Fruit fly (Drosophila melanogaster) whole organism, embryonic: ENCODE results near the gene CG14252.

Experiments
- ATbp ChIP-seq: fragments of 200-800 bp; sonication (Bioruptor generic); optimal IDR thresholded peaks from 2 replicates; lab custom pipeline; 2017; ENCODE audit warnings: missing biosample characterization, mild to moderate bottlenecking, missing genetic modification characterization, missing genetic modification reagents
- Ada2b ChIP-seq: fragments of 200-800 bp; sonication (Bioruptor generic); IDR thresholded peaks from 2 replicates; pipeline ENCODE4 v1.3.6; 2022; ENCODE audit warnings: missing biosample characterization, missing genetic modification characterization
- B-H2 ChIP-seq: fragments of 200-800 bp; sonication (Bioruptor generic); optimal IDR thresholded peaks from 2 replicates; lab custom pipeline; 2018; ENCODE audit warnings: missing biosample characterization, mild to moderate bottlenecking, missing genetic modification characterization
- Blimp-1 ChIP-seq: fragments of 200-800 bp; sonication (Bioruptor generic); optimal IDR thresholded peaks from 3 replicates; lab custom pipeline; 2018; ENCODE audit warnings: missing biosample characterization, missing genetic modification characterization, mild to moderate bottlenecking, moderate library complexity, missing genetic modification reagents
- CG10267 ChIP-seq: fragments of 200-800 bp; sonication (Bioruptor generic); optimal IDR thresholded peaks from 2 replicates; lab custom pipeline; 2018; ENCODE audit warnings: missing biosample characterization, mild to moderate bottlenecking, missing genetic modification characterization, moderate library complexity
- CG11247 ChIP-seq: fragments of 200-800 bp; sonication (Bioruptor generic); IDR thresholded peaks from 2 replicates; pipeline ENCODE4 v1.3.6; 2022; ENCODE audit warnings: missing biosample characterization, missing genetic modification characterization
- CG13624 ChIP-seq: fragments of 200-800 bp; sonication (Bioruptor generic); optimal IDR thresholded peaks from 2 replicates; lab custom pipeline; 2016; ENCODE audit warnings: missing biosample characterization, missing genetic modification characterization
- CG14441 ChIP-seq: fragments of 200-800 bp; sonication (Bioruptor generic); IDR thresholded peaks from 2 replicates; pipeline ENCODE4 v1.3.6; 2022; ENCODE audit warnings: missing biosample characterization, missing genetic modification characterization
- CG14710 ChIP-seq: fragments of 200-800 bp; sonication (Bioruptor generic); optimal IDR thresholded peaks from 3 replicates; lab custom pipeline; 2019; ENCODE audit warnings: missing biosample characterization, mild to moderate bottlenecking, missing genetic modification characterization, moderate library complexity
- CG1529 ChIP-seq: fragments of 200-800 bp; sonication (Bioruptor generic); optimal IDR thresholded peaks from 3 replicates; lab custom pipeline; 2018; ENCODE audit warnings: missing biosample characterization, missing genetic modification characterization
- CG16813 ChIP-seq: fragments of 200-800 bp; sonication (Bioruptor generic); IDR thresholded peaks from 3 replicates; pipeline ENCODE4 v1.3.6; 2022; ENCODE audit warnings: missing biosample characterization, missing genetic modification characterization; ENCODE audit not compliant: partially characterized antibody
- CG17359 ChIP-seq: fragments of 200-800 bp; sonication (Bioruptor generic); optimal IDR thresholded peaks from 3 replicates; lab custom pipeline; 2018; ENCODE audit warnings: missing biosample characterization, mild to moderate bottlenecking, missing genetic modification characterization, moderate library complexity
- CG17568 ChIP-seq: fragments of 200-800 bp; sonication (Bioruptor generic); optimal IDR thresholded peaks from 2 replicates; lab custom pipeline; 2018; ENCODE audit warnings: missing biosample characterization, mild to moderate bottlenecking, missing genetic modification characterization, moderate library complexity
- CG34224 ChIP-seq: fragments of 200-800 bp; sonication (Bioruptor generic); IDR thresholded peaks from 3 replicates; pipeline ENCODE4 v1.3.6; 2022; ENCODE audit warnings: missing biosample characterization, missing genetic modification characterization; ENCODE audit not compliant: partially characterized antibody
- CG43689 ChIP-seq: fragments of 200-800 bp; sonication (Bioruptor generic); IDR thresholded peaks from 2 replicates; pipeline ENCODE4 v1.3.6; 2022; ENCODE audit warnings: missing biosample characterization, missing genetic modification characterization
- CG4707 ChIP-seq: fragments of 200-800 bp; sonication (Bioruptor generic); optimal IDR thresholded peaks from 2 replicates; lab custom pipeline; 2018; ENCODE audit warnings: missing biosample characterization, mild to moderate bottlenecking, missing genetic modification characterization, moderate library complexity
- CG7963 ChIP-seq: fragments of 200-800 bp; sonication (Bioruptor generic); IDR thresholded peaks from 3 replicates; pipeline ENCODE4 v1.3.6; 2022; ENCODE audit warnings: missing biosample characterization, missing genetic modification characterization; ENCODE audit not compliant: partially characterized antibody
- CG8388 ChIP-seq: fragments of 200-800 bp; sonication (Bioruptor generic); optimal IDR thresholded peaks from 2 replicates; lab custom pipeline; 2019; ENCODE audit warnings: missing biosample characterization, mild to moderate bottlenecking, missing genetic modification characterization, moderate library complexity
- CG8478 ChIP-seq: fragments of >200 bp; optimal IDR thresholded peaks from 2 replicates; lab custom pipeline; 2018
- D19A ChIP-seq: fragments of 200-800 bp; optimal IDR thresholded peaks from 3 replicates; lab custom pipeline; 2019; ENCODE audit warnings: missing biosample characterization, mild to moderate bottlenecking, missing genetic modification characterization, moderate library complexity
- Dad ChIP-seq: fragments of 200-800 bp; sonication (Bioruptor generic); optimal IDR thresholded peaks from 3 replicates; lab custom pipeline; 2016; ENCODE audit warnings: missing biosample characterization, missing genetic modification characterization
- Dref ChIP-seq: fragments of 200-800 bp; sonication (Bioruptor generic); IDR thresholded peaks from 2 replicates; pipeline ENCODE4 v1.3.6; 2022; ENCODE audit warnings: missing biosample characterization, missing genetic modification characterization
- Kr ChIP-seq: fragments of 200-800 bp; sonication (Bioruptor generic); optimal IDR thresholded peaks from 2 replicates; lab custom pipeline; 2017; ENCODE audit warnings: missing biosample characterization, mild to moderate bottlenecking, missing genetic modification characterization
- Lhr ChIP-seq: fragments of 200-800 bp; sonication (Bioruptor generic); optimal IDR thresholded peaks from 3 replicates; lab custom pipeline; 2017; ENCODE audit warnings: mild to moderate bottlenecking, missing biosample characterization, missing genetic modification reagents, missing genetic modification characterization
- Med ChIP-seq: fragments of 200-800 bp; sonication (Bioruptor generic); peaks from one replicate; lab custom pipeline; 2016; ENCODE audit warnings: missing biosample characterization, missing genetic modification characterization, mild to moderate bottlenecking, inconsistent platforms, moderate library complexity
- NC2α ChIP-seq: fragments of 200-800 bp; sonication (Bioruptor generic); optimal IDR thresholded peaks from 2 replicates; lab custom pipeline; 2016; ENCODE audit warnings: missing biosample characterization, missing genetic modification characterization
- Rfx ChIP-seq: fragments of 200-800 bp; sonication (Bioruptor generic); IDR thresholded peaks from 2 replicates; pipeline ENCODE4 v1.3.6; 2022; ENCODE audit warnings: missing biosample characterization, missing genetic modification characterization
- Rx ChIP-seq: fragments of 200-800 bp; sonication (Bioruptor generic); IDR thresholded peaks from 2 replicates; pipeline ENCODE4 v1.3.6; 2022; ENCODE audit warnings: missing biosample characterization, missing genetic modification characterization
- Sox102F ChIP-seq: fragments of 200-800 bp; sonication (Bioruptor generic); optimal IDR thresholded peaks from 2 replicates; lab custom pipeline; 2018; ENCODE audit warnings: missing biosample characterization, mild to moderate bottlenecking, missing genetic modification characterization, moderate library complexity
- ci ChIP-seq: fragments of 200-800 bp; sonication (Bioruptor generic); IDR thresholded peaks from 3 replicates; pipeline ENCODE4 v1.3.6; 2022; ENCODE audit warnings: missing biosample characterization, missing genetic modification characterization
- crc ChIP-seq: fragments of 200-800 bp; sonication (Bioruptor generic); optimal IDR thresholded peaks from 2 replicates; lab custom pipeline; 2016; ENCODE audit warnings: missing biosample characterization, missing genetic modification characterization
- dimm ChIP-seq: fragments of 200-800 bp; sonication (Bioruptor generic); IDR thresholded peaks from 2 replicates; pipeline ENCODE4 v1.3.6; 2022; ENCODE audit warnings: missing biosample characterization, missing genetic modification characterization
- dysf ChIP-seq: fragments of 200-800 bp; sonication (Bioruptor generic); IDR thresholded peaks from 3 replicates; pipeline ENCODE4 v1.3.6; 2022; ENCODE audit warnings: missing biosample characterization, missing genetic modification characterization
- exex ChIP-seq: fragments of 200-800 bp; sonication (Bioruptor generic); optimal IDR thresholded peaks from 4 replicates; lab custom pipeline; 2018; ENCODE audit warnings: missing biosample characterization, mild to moderate bottlenecking, missing genetic modification characterization, moderate library complexity
- jing ChIP-seq: fragments of 200-800 bp; sonication (Bioruptor generic); optimal IDR thresholded peaks from 2 replicates; lab custom pipeline; 2018; ENCODE audit warnings: missing biosample characterization, mild to moderate bottlenecking, missing genetic modification characterization
- jumu ChIP-seq: fragments of 200-800 bp; sonication (Bioruptor generic); optimal IDR thresholded peaks from 3 replicates; lab custom pipeline; 2016; ENCODE audit warnings: missing biosample characterization, missing genetic modification characterization
- kay ChIP-seq: fragments of 200-800 bp; sonication (Bioruptor generic); optimal IDR thresholded peaks from 2 replicates; lab custom pipeline; 2016; ENCODE audit warnings: missing biosample characterization, missing genetic modification characterization
- lbe ChIP-seq: fragments of 200-800 bp; sonication (Bioruptor generic); optimal IDR thresholded peaks from 2 replicates; lab custom pipeline; 2016; ENCODE audit warnings: missing biosample characterization, mild to moderate bottlenecking, missing genetic modification characterization
- lov ChIP-seq, 2 experiments: fragments of 200-800 bp in 1 of 2; fragments of >200 bp in 1 of 2; sonication (Bioruptor generic) in 1 of 2; IDR thresholded peaks in 1 of 2; optimal IDR thresholded peaks in 1 of 2; 2 replicates in 1 of 2; 3 replicates in 1 of 2; pipeline versions ENCODE4 v1.3.6 to Lab custom; 2017 to 2022; ENCODE audit warnings: missing biosample characterization in 1 of 2, missing genetic modification characterization in 1 of 2
- org-1 ChIP-seq: fragments of 200-800 bp; sonication (Bioruptor generic); optimal IDR thresholded peaks from 2 replicates; lab custom pipeline; 2017; ENCODE audit warnings: missing biosample characterization, missing genetic modification characterization
- otp ChIP-seq: fragments of 200-800 bp; sonication (Bioruptor generic); IDR thresholded peaks from 3 replicates; pipeline ENCODE4, ENCODE4 v1.3.6; 2022; ENCODE audit warnings: missing biosample characterization, missing genetic modification characterization
- pita ChIP-seq: fragments of 200-800 bp; sonication (Bioruptor generic); optimal IDR thresholded peaks from 2 replicates; lab custom pipeline; 2017; ENCODE audit warnings: missing biosample characterization, mild to moderate bottlenecking, missing genetic modification characterization
- repo ChIP-seq: fragments of 200-800 bp; sonication (Bioruptor generic); optimal IDR thresholded peaks from 2 replicates; lab custom pipeline; 2016; ENCODE audit warnings: missing biosample characterization, missing genetic modification characterization
- sens ChIP-seq: fragments of 200-800 bp; sonication (Bioruptor generic); peaks from one replicate; lab custom pipeline; 2016; ENCODE audit warnings: missing biosample characterization, missing genetic modification characterization
- ssp ChIP-seq: fragments of 200-800 bp; sonication (Bioruptor generic); IDR thresholded peaks from 2 replicates; pipeline ENCODE4 v1.3.6; 2022; ENCODE audit warnings: missing biosample characterization, missing genetic modification characterization
- sug ChIP-seq: fragments of 200-800 bp; optimal IDR thresholded peaks from 2 replicates; lab custom pipeline; 2019; ENCODE audit warnings: missing biosample characterization, mild to moderate bottlenecking, missing genetic modification characterization, moderate library complexity
- tin ChIP-seq: fragments of 200-800 bp; sonication (Bioruptor generic); optimal IDR thresholded peaks from 3 replicates; lab custom pipeline; 2016; ENCODE audit warnings: missing biosample characterization, missing genetic modification characterization
- tio ChIP-seq: fragments of 200-800 bp; sonication (Bioruptor generic); optimal IDR thresholded peaks from 2 replicates; lab custom pipeline; 2017; ENCODE audit warnings: missing biosample characterization, missing genetic modification characterization, inconsistent platforms
- toy ChIP-seq: fragments of 200-800 bp; sonication (Bioruptor generic); IDR thresholded peaks from 2 replicates; pipeline ENCODE4 v1.3.6; 2022; ENCODE audit warnings: missing biosample characterization, missing genetic modification characterization
- vvl ChIP-seq: fragments of 200-800 bp; sonication (Bioruptor generic); IDR thresholded peaks from 2 replicates; pipeline ENCODE4 v1.3.6; 2022; ENCODE audit warnings: missing biosample characterization, missing genetic modification characterization
- wor ChIP-seq: fragments of 200-800 bp; sonication (Bioruptor generic); IDR thresholded peaks from 2 replicates; pipeline ENCODE4 v1.3.6; 2022; ENCODE audit warnings: missing biosample characterization, missing genetic modification characterization

The CG14252 gene

DNA sequence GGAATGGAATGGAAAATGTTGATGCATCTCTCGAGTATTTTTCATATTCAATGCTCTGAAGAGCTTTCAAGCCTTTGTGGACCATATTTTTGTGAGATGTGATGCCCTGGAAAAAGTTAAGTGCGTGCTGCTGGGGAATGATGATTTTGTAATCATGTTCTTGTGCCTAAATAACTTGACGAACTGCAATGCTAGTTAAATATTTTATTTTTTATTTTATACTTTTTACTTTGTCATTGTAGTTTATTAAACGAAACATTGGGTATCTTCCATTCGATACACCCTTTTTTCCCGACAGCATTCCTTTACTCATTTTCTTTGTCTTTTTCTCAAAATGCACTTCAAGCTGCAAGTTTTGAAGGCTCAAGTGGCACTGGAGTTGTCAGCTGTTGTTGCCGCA lies 45.4 kb upstream of the CG14252 start (continued):
- TF ChIP-seq Sox102F = peak; percentile 78
- TF ChIP-seq D19A (tag; lab: Kevin White, UChicago) = peak; percentile 22
- no peak for TF ChIP-seq lov (optimal IDR thresholded peaks at IDR 0.05; lab: Kevin White, UChicago)
- peak; percentile 67; the same call in 1 of the 3 replicates for TF ChIP-seq lov (GFP tag; IDR thresholded peaks at IDR 0.05; lab: Robert Waterston, UW)
- no peak for TF ChIP-seq CG13624 (GFP tag; lab: Kevin White, UChicago)
- TF ChIP-seq Kr (GFP tag; lab: Kevin White, UChicago) = no peak
- peak; percentile 40 for TF ChIP-seq ATbp (GFP tag; lab: Kevin White, UChicago)
- TF ChIP-seq CG4707 (GFP tag; lab: Kevin White, UChicago) = no peak
- TF ChIP-seq jing (GFP tag; lab: Kevin White, UChicago) = peak; percentile 25
- TF ChIP-seq lbe (GFP tag; lab: Kevin White, UChicago) = no peak
- TF ChIP-seq CG14710 (tag; lab: Kevin White, UChicago) = peak; percentile 28
- TF ChIP-seq Blimp-1 (GFP tag; lab: Kevin White, UChicago) = peak; percentile 61
- TF ChIP-seq CG17568 (GFP tag; lab: Kevin White, UChicago) = no peak
- TF ChIP-seq CG7963 (GFP tag; lab: Robert Waterston, UW) = no peak
- no peak for TF ChIP-seq NC2α (GFP tag; lab: Kevin White, UChicago)
- TF ChIP-seq tin (GFP tag; lab: Kevin White, UChicago) = peak; percentile 49
- TF ChIP-seq Dref = no peak
- no peak for TF ChIP-seq sug (tag; lab: Kevin White, UChicago)
- TF ChIP-seq kay = no peak
- TF ChIP-seq sens (GFP tag; lab: Kevin White, UChicago) = peak; percentile 79
- peak; percentile 86 for TF ChIP-seq ci (GFP tag; lab: Robert Waterston, UW)
- TF ChIP-seq CG17359 = peak; percentile 67
- no peak for TF ChIP-seq CG43689
- TF ChIP-seq Ada2b (GFP tag; lab: Robert Waterston, UW) = peak; percentile 25; the same call in 1 of the 2 replicates
- TF ChIP-seq CG1529 (GFP tag; lab: Kevin White, UChicago) = peak; percentile 13
- TF ChIP-seq Med (GFP tag; lab: Kevin White, UChicago) = peak; percentile 27
- TF ChIP-seq Rfx (GFP tag; lab: Robert Waterston, UW) = 0 out of 2 replicates have a peak, but pooled peaks have one; percentile 6
- TF ChIP-seq Dad = no peak
- TF ChIP-seq toy (GFP tag; lab: Robert Waterston, UW) = no peak
- TF ChIP-seq wor = no peak
- no peak for TF ChIP-seq CG8478 (lab: Kevin White, UChicago)
- TF ChIP-seq dysf (GFP tag; lab: Robert Waterston, UW) = peak; percentile 56; the same call in 1 of the 3 replicates
- 0 out of 2 replicates have a peak, but pooled peaks have one; percentile 24 for TF ChIP-seq Rx
- TF ChIP-seq pita (GFP tag; lab: Kevin White, UChicago) = no peak
- no peak for TF ChIP-seq org-1
- TF ChIP-seq repo (GFP tag; lab: Kevin White, UChicago) = no peak
- peak; percentile 86 for TF ChIP-seq vvl (GFP tag; lab: Robert Waterston, UW)
- TF ChIP-seq CG14441 (GFP tag; lab: Robert Waterston, UW) = peak; percentile 49; the same call in 1 of the 2 replicates
- no peak for TF ChIP-seq exex (tag; lab: Kevin White, UChicago)
- no peak for TF ChIP-seq CG34224
- TF ChIP-seq B-H2 = no peak
- 0 out of 2 replicates have a peak, but pooled peaks have one; percentile 13 for TF ChIP-seq CG11247 (GFP tag; lab: Robert Waterston, UW)
- no peak for TF ChIP-seq tio (GFP tag; lab: Kevin White, UChicago)
- no peak for TF ChIP-seq crc (GFP tag; lab: Kevin White, UChicago)
- TF ChIP-seq dimm (GFP tag; lab: Robert Waterston, UW) = no peak
- TF ChIP-seq jumu (GFP tag; lab: Kevin White, UChicago) = no peak
- no peak for TF ChIP-seq Lhr (GFP tag; lab: Kevin White, UChicago)
- 0 out of 3 replicates have a peak, but pooled peaks have one; percentile 41 for TF ChIP-seq otp (GFP tag; lab: Robert Waterston, UW)
- no peak for TF ChIP-seq CG16813 (GFP tag; lab: Robert Waterston, UW)
- peak; percentile 51 for TF ChIP-seq CG8388 (GFP tag; lab: Kevin White, UChicago)
- peak; percentile 22; the same call in 1 of the 2 replicates for TF ChIP-seq ssp (GFP tag; lab: Robert Waterston, UW)
- peak; percentile 28 for TF ChIP-seq CG10267 (tag; lab: Kevin White, UChicago)
